Worm (Caenorhabditis elegans) whole organism, L2 larva: ENCODE results near the gene lag-2.
A peak's percentile ranks its signal among the peaks of the same experiment; 100 is the strongest.

ENCODE experiments used
- C34F6.9 ChIP-seq: fragments of 150-350 bp; optimal IDR thresholded peaks from 2 replicates; lab custom pipeline; 2014; ENCODE audit warnings: missing biosample characterization, missing genetic modification characterization
- F13H6.1 ChIP-seq: sonication (generic microtip); optimal IDR thresholded peaks from 2 replicates; lab custom pipeline; 2016; ENCODE audit warnings: missing genetic modification characterization, missing compliant biosample characterization
- R02D3.7 ChIP-seq: fragments of 150-350 bp; optimal IDR thresholded peaks from 2 replicates; lab custom pipeline; 2014; ENCODE audit warnings: missing biosample characterization, missing genetic modification characterization
- Y55F3AM.14 ChIP-seq: fragments of 200-800 bp; sonication (Bioruptor generic); optimal IDR thresholded peaks from 2 replicates; lab custom pipeline; 2018; ENCODE audit warnings: mild to moderate bottlenecking, missing genetic modification characterization, missing compliant biosample characterization
- ZK546.5 ChIP-seq: sonication (generic microtip); optimal IDR thresholded peaks from 2 replicates; lab custom pipeline; 2017; ENCODE audit warnings: missing biosample characterization, missing genetic modification characterization
- alr-1 ChIP-seq: fragments of 150-350 bp; optimal IDR thresholded peaks from 2 replicates; lab custom pipeline; 2014; ENCODE audit warnings: missing biosample characterization, missing genetic modification characterization
- aly-2 ChIP-seq: fragments of 150-350 bp; optimal IDR thresholded peaks from 2 replicates; lab custom pipeline; 2014; ENCODE audit warnings: missing biosample characterization, missing genetic modification characterization
- blmp-1 ChIP-seq: sonication (generic microtip); optimal IDR thresholded peaks from 2 replicates; lab custom pipeline; 2017; ENCODE audit warnings: missing genetic modification characterization, mild to moderate bottlenecking, missing compliant biosample characterization, antibody characterized with exemption, moderate library complexity; ENCODE audit not compliant: insufficient read depth
- ceh-16 ChIP-seq: fragments of 150-350 bp; optimal IDR thresholded peaks from 2 replicates; lab custom pipeline; 2014; ENCODE audit warnings: missing biosample characterization, missing genetic modification characterization
- ceh-82 ChIP-seq: fragments of 150-350 bp; optimal IDR thresholded peaks from 2 replicates; lab custom pipeline; 2014; ENCODE audit warnings: missing biosample characterization, missing genetic modification characterization
- crh-2 ChIP-seq: sonication (generic microtip); optimal IDR thresholded peaks from 2 replicates; lab custom pipeline; 2017; ENCODE audit warnings: missing biosample characterization, missing genetic modification characterization
- dmd-4 ChIP-seq: sonication (generic microtip); optimal IDR thresholded peaks from 2 replicates; lab custom pipeline; 2017; ENCODE audit warnings: missing biosample characterization, missing genetic modification characterization
- egl-27 ChIP-seq: sonication (generic microtip); optimal IDR thresholded peaks from 3 replicates; lab custom pipeline; 2017; ENCODE audit warnings: missing biosample characterization, missing genetic modification reagents, missing genetic modification characterization
- elt-1 ChIP-seq: fragments of 150-350 bp; optimal IDR thresholded peaks from 2 replicates; lab custom pipeline; 2014; ENCODE audit warnings: missing biosample characterization, missing genetic modification characterization
- elt-3 ChIP-seq: sonication (generic microtip); optimal IDR thresholded peaks from 2 replicates; lab custom pipeline; 2017; ENCODE audit warnings: missing biosample characterization, missing genetic modification characterization
- fos-1 ChIP-seq: fragments of 150-350 bp; optimal IDR thresholded peaks from 2 replicates; lab custom pipeline; 2014; ENCODE audit warnings: missing biosample characterization, missing genetic modification characterization
- gmeb-1 ChIP-seq: fragments of 150-350 bp; optimal IDR thresholded peaks from 2 replicates; lab custom pipeline; 2014; ENCODE audit warnings: missing biosample characterization, missing genetic modification characterization
- lin-11 ChIP-seq: fragments of 150-350 bp; sonication (generic microtip); optimal IDR thresholded peaks from 2 replicates; lab custom pipeline; 2014; ENCODE audit warnings: missing biosample characterization, missing genetic modification characterization, inconsistent platforms, mixed read lengths
- lin-13 ChIP-seq: fragments of 150-350 bp; optimal IDR thresholded peaks from 2 replicates; lab custom pipeline; 2014; ENCODE audit warnings: missing biosample characterization, missing genetic modification reagents, missing genetic modification characterization
- lin-39 ChIP-seq: fragments of 150-350 bp; optimal IDR thresholded peaks from 2 replicates; lab custom pipeline; 2014; ENCODE audit warnings: missing biosample characterization, missing genetic modification reagents, missing genetic modification characterization
- lsy-2 ChIP-seq, 2 experiments: fragments of 150-350 bp in 1 of 2; sonication (generic microtip) in 1 of 2; optimal IDR thresholded peaks; 2 replicates each; lab custom pipeline; 2014 to 2017; ENCODE audit warnings: missing biosample characterization in 2 of 2, missing genetic modification characterization in 2 of 2
- mab-5 ChIP-seq: fragments of 150-350 bp; optimal IDR thresholded peaks from 2 replicates; lab custom pipeline; 2014; ENCODE audit warnings: missing biosample characterization, missing genetic modification characterization
- mbf-1 ChIP-seq: sonication (generic microtip); optimal IDR thresholded peaks from 2 replicates; lab custom pipeline; 2017; ENCODE audit warnings: missing biosample characterization, missing genetic modification characterization
- mdl-1 ChIP-seq, 2 experiments: fragments of 150-350 bp in 1 of 2; sonication (generic microtip) in 1 of 2; optimal IDR thresholded peaks; 2 replicates each; lab custom pipeline; 2017; ENCODE audit warnings: missing biosample characterization in 2 of 2, missing genetic modification characterization in 2 of 2
- nhr-10 ChIP-seq: sonication (generic microtip); optimal IDR thresholded peaks from 2 replicates; lab custom pipeline; 2017; ENCODE audit warnings: missing biosample characterization, missing genetic modification characterization
- nhr-11 ChIP-seq: fragments of 150-350 bp; optimal IDR thresholded peaks from 2 replicates; lab custom pipeline; 2014; ENCODE audit warnings: missing biosample characterization, missing genetic modification characterization
- nhr-12 ChIP-seq: fragments of 150-350 bp; optimal IDR thresholded peaks from 2 replicates; lab custom pipeline; 2014; ENCODE audit warnings: missing biosample characterization, missing genetic modification characterization
- nhr-129 ChIP-seq: fragments of 150-350 bp; optimal IDR thresholded peaks from 2 replicates; lab custom pipeline; 2014; ENCODE audit warnings: missing biosample characterization, missing genetic modification characterization
- nhr-21 ChIP-seq: fragments of 150-350 bp; optimal IDR thresholded peaks from 2 replicates; lab custom pipeline; 2014; ENCODE audit warnings: missing biosample characterization, missing genetic modification characterization
- nhr-23 ChIP-seq: fragments of 150-350 bp; optimal IDR thresholded peaks from 2 replicates; lab custom pipeline; 2014; ENCODE audit warnings: missing biosample characterization, missing genetic modification reagents, missing genetic modification characterization
- nhr-237 ChIP-seq: fragments of 150-350 bp; optimal IDR thresholded peaks from 2 replicates; lab custom pipeline; 2014; ENCODE audit warnings: missing biosample characterization, missing genetic modification characterization
- nhr-25 ChIP-seq: fragments of 150-350 bp; sonication (generic microtip); optimal IDR thresholded peaks from 3 replicates; lab custom pipeline; 2014; ENCODE audit warnings: missing biosample characterization, missing genetic modification characterization
- nhr-6 ChIP-seq: fragments of 150-350 bp; optimal IDR thresholded peaks from 2 replicates; lab custom pipeline; 2014; ENCODE audit warnings: missing biosample characterization, missing genetic modification characterization
- nhr-77 ChIP-seq: fragments of 150-350 bp; optimal IDR thresholded peaks from 2 replicates; lab custom pipeline; 2014; ENCODE audit warnings: missing biosample characterization, missing genetic modification characterization
- peb-1 ChIP-seq: fragments of 150-350 bp; optimal IDR thresholded peaks from 2 replicates; lab custom pipeline; 2014; ENCODE audit warnings: missing biosample characterization, missing genetic modification characterization
- sem-4 ChIP-seq: fragments of 150-350 bp; optimal IDR thresholded peaks from 2 replicates; lab custom pipeline; 2014; ENCODE audit warnings: missing biosample characterization, missing genetic modification reagents, missing genetic modification characterization
- sma-3 ChIP-seq: sonication (generic microtip); optimal IDR thresholded peaks from 2 replicates; lab custom pipeline; 2016; ENCODE audit warnings: missing genetic modification reagents, missing genetic modification characterization, missing compliant biosample characterization
- sma-9 ChIP-seq, 2 experiments: fragments of 150-350 bp in 1 of 2; sonication (generic microtip) in 1 of 2; optimal IDR thresholded peaks; 2 replicates each; lab custom pipeline; 2014 to 2016; ENCODE audit warnings: missing genetic modification characterization in 2 of 2, mild to moderate bottlenecking in 1 of 2, missing biosample characterization in 1 of 2, missing compliant biosample characterization in 1 of 2, missing genetic modification reagents in 1 of 2, moderate library complexity in 1 of 2
- snpc-4 ChIP-seq: fragments of 150-350 bp; optimal IDR thresholded peaks from 2 replicates; lab custom pipeline; 2014; ENCODE audit warnings: missing biosample characterization, missing genetic modification characterization
- unc-39 ChIP-seq: fragments of 150-350 bp; optimal IDR thresholded peaks from 2 replicates; lab custom pipeline; 2014; ENCODE audit warnings: missing biosample characterization, missing genetic modification characterization
- unc-55 ChIP-seq: fragments of 150-350 bp; sonication (generic microtip); optimal IDR thresholded peaks from 3 replicates; lab custom pipeline; 2014; ENCODE audit warnings: missing biosample characterization, missing genetic modification reagents, missing genetic modification characterization
- unc-62 ChIP-seq: fragments of 150-350 bp; optimal IDR thresholded peaks from 2 replicates; lab custom pipeline; 2014; ENCODE audit warnings: missing biosample characterization, missing genetic modification reagents, missing genetic modification characterization
- zag-1 ChIP-seq: fragments of 150-350 bp; optimal IDR thresholded peaks from 2 replicates; lab custom pipeline; 2014; ENCODE audit warnings: missing biosample characterization, missing genetic modification characterization
- ztf-1 ChIP-seq: fragments of 200-800 bp; sonication (Bioruptor generic); conservative IDR thresholded peaks from 2 replicates; pipeline ENCODE4 v1.3.6; 2022; ENCODE audit warnings: missing genetic modification characterization, missing compliant biosample characterization
- ztf-11 ChIP-seq: sonication (generic microtip); optimal IDR thresholded peaks from 2 replicates; lab custom pipeline; 2017; ENCODE audit warnings: missing biosample characterization, missing genetic modification characterization
- ztf-4 ChIP-seq: fragments of 150-350 bp; optimal IDR thresholded peaks from 2 replicates; lab custom pipeline; 2014; ENCODE audit warnings: missing biosample characterization, missing genetic modification characterization

lag-2 gene

ce11 chrV:3185855-3186254 is 2.3 kb upstream of the lag-2 start:
- TF ChIP-seq mab-5 (tag; lab: Kevin White, UChicago) (no peak), ztf-4 (no peak), nhr-237 (tag; lab: Kevin White, UChicago) (no peak), nhr-129 (no peak), nhr-6 (no peak), mdl-1 (tag; optimal IDR thresholded peaks at IDR 0.05; lab: Kevin White, UChicago) (no peak), unc-62 (GFP tag; lab: Kevin White, UChicago) (no peak), nhr-10 (tag; lab: Kevin White, UChicago) (no peak), lin-13 (GFP tag; lab: Kevin White, UChicago) (no peak), nhr-12 (tag; lab: Kevin White, UChicago) (no peak), sma-9 (GFP tag; optimal IDR thresholded peaks at IDR 0.05; lab: Kevin White, UChicago) (no peak), sma-9 (tag; optimal IDR thresholded peaks at IDR 0.05; lab: Kevin White, UChicago) (no peak)

DNA sequence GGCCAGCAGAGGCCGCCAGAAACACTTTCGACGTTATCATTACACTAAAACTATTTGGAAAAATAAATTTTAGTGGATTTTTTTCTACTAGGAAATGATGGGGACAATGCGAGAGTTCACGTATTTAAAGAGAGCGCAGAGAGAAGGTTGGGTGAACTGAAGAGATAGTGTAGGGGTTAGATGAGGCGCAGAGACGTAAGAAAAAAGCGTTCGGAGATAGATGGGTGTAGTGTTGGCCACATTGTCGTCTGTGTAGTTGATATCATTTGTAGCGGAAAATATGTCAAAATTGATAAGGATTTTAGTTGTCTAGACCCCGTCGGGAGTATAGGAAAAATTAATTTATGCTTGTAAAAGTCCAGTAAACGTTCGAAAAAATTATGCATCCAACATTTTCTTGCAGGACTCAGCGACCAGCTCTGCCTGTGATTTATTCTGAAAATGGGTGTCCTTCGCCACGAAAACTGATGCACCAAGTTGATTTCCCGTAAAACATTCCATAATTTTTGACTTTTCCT is 5.0 kb downstream of the lag-2 start, which contains the start of the genes Y73C8B.3 and Y73C8B.9:
Gene Y73C8B.3, minus strand, starts transcription at position 147 of the 518 bp plus-strand sequence.
Gene Y73C8B.9, plus strand, starts transcription at position 468 of the 518 bp plus-strand sequence.
- TF ChIP-seq nhr-23 (tag; lab: Kevin White, UChicago) (no peak), elt-3 (tag; lab: Kevin White, UChicago) (no peak), gmeb-1 (peak; percentile 43), crh-2 (tag; lab: Kevin White, UChicago) (peak; percentile 15), nhr-11 (tag; lab: Kevin White, UChicago) (no peak), nhr-21 (tag; lab: Kevin White, UChicago) (peak; percentile 18), alr-1 (tag; lab: Kevin White, UChicago) (no peak), nhr-77 (tag; lab: Kevin White, UChicago) (no peak), unc-55 (GFP tag; lab: Kevin White, UChicago) (no peak), F13H6.1 (peak; percentile 7), lsy-2 (tag; optimal IDR thresholded peaks at IDR 0.05; lab: Kevin White, UChicago) (no peak), zag-1 (no peak), nhr-25 (tag; lab: Kevin White, UChicago) (peak; percentile 24), fos-1 (tag; lab: Kevin White, UChicago) (peak; percentile 14), lin-11 (tag; lab: Kevin White, UChicago) (no peak), elt-1 (no peak), sem-4 (no peak), ceh-82 (tag; lab: Kevin White, UChicago) (no peak), R02D3.7 (tag; lab: Kevin White, UChicago) (no peak), dmd-4 (tag; lab: Kevin White, UChicago) (no peak), Y55F3AM.14 (GFP tag; lab: Kevin White, UChicago) (no peak), aly-2 (tag; lab: Kevin White, UChicago) (no peak), ceh-16 (tag; lab: Kevin White, UChicago) (no peak), sma-3 (GFP tag; lab: Kevin White, UChicago) (peak; percentile 22), unc-62 (GFP tag; lab: Kevin White, UChicago) (no peak), ZK546.5 (tag; lab: Kevin White, UChicago) (no peak), mbf-1 (tag; lab: Kevin White, UChicago) (no peak), sma-9 (GFP tag; optimal IDR thresholded peaks at IDR 0.05; lab: Kevin White, UChicago) (peak; percentile 77), sma-9 (tag; optimal IDR thresholded peaks at IDR 0.05; lab: Kevin White, UChicago) (no peak), ztf-1 (GFP tag; lab: Robert Waterston, UW) (no peak), ztf-11 (tag; lab: Kevin White, UChicago) (no peak), egl-27 (no peak), C34F6.9 (tag; lab: Kevin White, UChicago) (no peak)

- TF ChIP-seq lin-39: no peak
- peak; percentile 7 for TF ChIP-seq gmeb-1
- TF ChIP-seq unc-39 (tag; lab: Kevin White, UChicago): no peak
- no peak for TF ChIP-seq mbf-1 (tag; lab: Kevin White, UChicago)
- TF ChIP-seq nhr-77 (tag; lab: Kevin White, UChicago): no peak
- no peak for TF ChIP-seq aly-2 (tag; lab: Kevin White, UChicago)
- no peak for TF ChIP-seq blmp-1 (tag; lab: Kevin White, UChicago)
- peak; percentile 54 for TF ChIP-seq C34F6.9 (tag; lab: Kevin White, UChicago)
- TF ChIP-seq peb-1 (tag; lab: Kevin White, UChicago): no peak
- no peak for TF ChIP-seq dmd-4 (tag; lab: Kevin White, UChicago)
- TF ChIP-seq elt-1: no peak
- no peak for TF ChIP-seq ceh-16 (tag; lab: Kevin White, UChicago)
- TF ChIP-seq ceh-82 (tag; lab: Kevin White, UChicago): no peak
- no peak for TF ChIP-seq elt-3 (tag; lab: Kevin White, UChicago)
- TF ChIP-seq Y55F3AM.14 (GFP tag; lab: Kevin White, UChicago): no peak
- no peak for TF ChIP-seq mab-5 (tag; lab: Kevin White, UChicago)
- no peak for TF ChIP-seq nhr-11 (tag; lab: Kevin White, UChicago)
- TF ChIP-seq sem-4: no peak
- no peak for TF ChIP-seq sma-9 (GFP tag; optimal IDR thresholded peaks at IDR 0.05; lab: Kevin White, UChicago)
- no peak for TF ChIP-seq sma-9 (tag; optimal IDR thresholded peaks at IDR 0.05; lab: Kevin White, UChicago)
- no peak for TF ChIP-seq mdl-1 (tag; optimal IDR thresholded peaks at IDR 0.05; lab: Kevin White, UChicago)
- no peak for TF ChIP-seq sma-3 (GFP tag; lab: Kevin White, UChicago)
- no peak for TF ChIP-seq ztf-1 (GFP tag; lab: Robert Waterston, UW)
- TF ChIP-seq crh-2 (tag; lab: Kevin White, UChicago): peak; percentile 27
- TF ChIP-seq ztf-11 (tag; lab: Kevin White, UChicago): no peak
- TF ChIP-seq lin-11 (tag; lab: Kevin White, UChicago): no peak
- TF ChIP-seq snpc-4: no peak
- TF ChIP-seq ztf-4: peak; percentile 0
- no peak for TF ChIP-seq R02D3.7 (tag; lab: Kevin White, UChicago)
These were observed 6.9 kb downstream of the lag-2 start, which contains the start of gene Y73C8B.2 for ce11 chrV:3194952-3195450. Gene Y73C8B.2, minus strand, starts transcription at chrV:3195002.
